Fruit fly (Drosophila melanogaster) S2 (cell line): Measurements from ENCODE around the gene CG43318.

Experiments
- CG8478 ChIP-seq: fragments of >200 bp; optimal IDR thresholded peaks from 2 replicates; lab custom pipeline; 2018
- CTCF ChIP-seq, 2 experiments: fragments of >200 bp; optimal IDR thresholded peaks; 2 replicates each; lab custom pipeline; 2018

The CG43318 gene

DNA sequence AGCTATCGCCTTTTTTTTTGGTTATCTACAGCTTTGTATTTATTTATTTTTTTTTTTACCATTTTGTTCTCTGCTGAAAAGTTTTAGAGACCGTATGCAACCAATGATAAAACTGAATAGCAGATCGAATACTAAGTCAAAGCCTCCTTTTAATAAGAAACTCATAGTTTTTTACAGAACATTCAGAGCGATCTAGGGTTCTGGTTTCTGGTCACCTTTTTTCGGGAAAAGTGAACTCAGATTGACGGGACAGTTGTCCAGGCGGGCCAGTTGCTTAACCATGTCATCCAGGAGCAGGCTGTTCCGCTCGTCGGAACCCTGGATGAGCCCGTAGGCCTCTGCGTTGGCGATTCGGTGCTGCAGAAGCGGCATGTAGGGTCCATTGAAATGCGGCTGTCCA, at the start of gene CG43318:
TSS of gene CG43318 (minus strand) at position 101 of the 400 bp plus-strand sequence.
- TF ChIP-seq CTCF (optimal IDR thresholded peaks at IDR 0.05; lab: Kevin White, UChicago) (no peak), CG8478 (lab: Kevin White, UChicago) (no peak)

- TF ChIP-seq CG8478 (lab: Kevin White, UChicago) (no peak), CTCF (optimal IDR thresholded peaks at IDR 0.05; lab: Kevin White, UChicago) (no peak)
Observed at dm6 chr3R:15875611-15876010, 42.4 kb upstream of the CG43318 start, which contains the start of gene CG31183. TSS of gene CG31183 (minus strand) at chr3R:15875939.

DNA sequence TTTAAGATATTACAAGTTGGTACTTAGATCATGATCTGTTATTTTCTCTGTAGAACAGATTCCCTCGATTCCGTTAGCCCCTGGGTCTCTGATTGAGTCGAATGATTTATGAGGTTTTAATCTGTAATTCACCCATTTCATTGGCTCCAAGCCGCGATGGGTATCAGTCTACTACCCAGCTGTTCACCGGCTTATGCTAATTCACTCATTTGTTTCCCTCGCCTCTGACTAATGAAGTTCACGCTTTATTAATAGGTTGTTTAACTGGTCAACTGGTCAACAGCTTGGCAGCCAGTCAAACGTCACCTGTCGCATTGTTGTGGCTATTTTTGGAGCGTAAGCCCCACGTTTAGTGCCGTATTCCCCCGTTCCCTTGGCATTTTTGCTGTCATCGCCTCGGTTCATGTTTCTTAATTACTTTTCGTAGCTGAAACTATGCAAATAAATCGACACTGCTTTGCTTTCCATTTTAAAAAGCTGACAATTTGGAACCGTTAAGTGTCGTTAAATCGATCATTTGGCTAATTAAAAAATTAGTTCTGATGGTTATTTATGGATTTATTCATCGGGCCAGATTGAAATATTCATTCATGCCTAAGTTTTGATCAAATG, 39.7 kb upstream of the CG43318 start:
- TF ChIP-seq CG8478 (lab: Kevin White, UChicago): no peak
- TF ChIP-seq CTCF (optimal IDR thresholded peaks at IDR 0.05; lab: Kevin White, UChicago): no peak

DNA sequence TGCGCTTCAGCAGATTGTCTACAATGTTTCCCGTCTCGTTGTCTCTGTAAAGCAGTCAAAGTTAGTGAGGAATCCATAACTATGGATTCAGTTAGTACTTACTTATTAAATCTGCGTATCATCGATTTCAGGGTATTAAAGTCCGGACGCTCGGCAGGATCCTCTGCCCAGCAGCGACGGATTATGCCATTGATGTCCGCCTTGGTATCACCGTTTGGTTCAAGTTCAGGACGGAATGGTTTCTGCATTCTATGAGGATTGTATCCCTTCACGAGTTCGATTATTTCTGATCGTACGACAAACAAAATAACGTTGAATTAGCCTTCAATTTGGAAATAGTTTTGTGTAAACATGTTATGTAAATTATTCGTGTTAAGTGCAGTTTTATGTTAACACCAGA, 26.7 kb upstream of the CG43318 start, which contains the start of gene CG9632:
TSS of gene CG9632 (plus strand) at position 301 of the 400 bp plus-strand sequence.
- TF ChIP-seq CTCF (optimal IDR thresholded peaks at IDR 0.05; lab: Kevin White, UChicago) (no peak), CG8478 (lab: Kevin White, UChicago) (no peak)

DNA sequence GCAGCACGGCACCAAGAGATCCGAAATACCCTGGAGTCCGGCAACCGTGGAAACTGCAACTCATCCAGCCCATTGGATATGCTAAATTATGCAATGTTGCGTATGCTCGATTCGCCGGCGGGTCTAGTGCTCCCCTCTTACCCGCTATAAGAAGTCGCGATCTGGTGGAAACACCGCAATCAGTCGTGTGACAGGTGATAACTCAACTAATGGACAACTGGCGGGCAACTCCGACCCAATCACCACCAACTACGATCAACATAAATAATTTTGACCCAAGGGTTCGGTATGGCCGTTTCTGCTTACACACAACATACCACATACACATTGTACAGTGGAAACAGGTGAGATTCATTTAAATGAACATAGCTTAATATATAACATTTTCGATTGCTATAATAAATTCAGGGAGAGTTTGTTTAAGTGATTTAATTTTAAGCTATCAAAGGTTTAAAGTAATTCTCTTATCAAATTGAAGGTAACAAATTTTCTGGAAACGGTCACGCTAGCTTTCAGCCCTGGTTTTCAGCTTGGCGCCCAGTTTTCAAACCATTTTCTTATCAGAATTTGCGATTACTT, 24.0 kb upstream of the CG43318 start, which contains the start of gene Hmt-1:
TSS of gene Hmt-1 (minus strand) at position 282 of the 579 bp plus-strand sequence.
- TF ChIP-seq CTCF (optimal IDR thresholded peaks at IDR 0.05; lab: Kevin White, UChicago) (no peak), CG8478 (lab: Kevin White, UChicago) (no peak)

DNA sequence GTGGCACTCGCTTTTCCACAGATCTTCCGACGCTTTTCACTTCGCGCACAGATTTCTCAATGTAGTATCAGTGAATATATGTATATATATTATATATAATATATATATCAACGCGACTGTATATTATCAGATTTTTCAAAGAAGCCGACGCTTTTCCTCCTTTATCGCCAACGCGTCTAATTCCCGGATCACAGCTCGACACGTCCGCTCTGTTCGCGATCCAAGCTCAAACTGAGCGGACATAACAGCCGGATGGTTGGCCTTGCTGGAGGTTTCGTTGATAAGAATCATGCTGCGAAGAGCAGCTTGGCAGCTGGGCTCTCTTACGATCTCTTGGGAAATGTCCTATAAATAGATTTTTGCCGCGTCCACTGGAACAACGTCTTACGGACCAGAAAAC, 20.1 kb upstream of the CG43318 start, which contains the start of gene cv-d:
TSS of gene cv-d (minus strand) at position 235 of the 400 bp plus-strand sequence.
- no peak for TF ChIP-seq CG8478 (lab: Kevin White, UChicago)
- TF ChIP-seq CTCF (optimal IDR thresholded peaks at IDR 0.05; lab: Kevin White, UChicago): no peak

dm6 chr3R:15851912-15852311, 18.7 kb upstream of the CG43318 start:
- TF ChIP-seq CG8478 (lab: Kevin White, UChicago): no peak
- no peak for TF ChIP-seq CTCF (optimal IDR thresholded peaks at IDR 0.05; lab: Kevin White, UChicago)

DNA sequence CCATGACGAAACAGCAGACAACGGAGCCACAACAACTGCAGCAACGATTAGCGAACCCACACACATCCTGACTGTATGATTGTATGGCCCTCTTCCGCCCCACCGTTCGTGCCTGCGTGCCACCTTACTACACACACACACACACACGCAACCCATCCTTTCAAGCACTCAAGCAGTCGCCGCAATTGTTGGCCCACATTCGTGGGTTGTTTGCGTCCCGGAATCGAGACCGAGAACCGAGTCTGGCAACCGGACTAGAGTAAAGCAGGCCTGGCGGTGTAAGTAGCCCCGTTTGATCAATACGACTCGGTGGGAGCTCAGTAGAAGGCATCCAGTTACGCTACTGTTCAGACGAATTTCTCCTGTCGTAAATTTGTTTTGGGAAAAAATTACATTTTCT, 13.0 kb upstream of the CG43318 start, which contains the start of gene CG4546:
TSS of gene CG4546 (plus strand) at position 301 of the 400 bp plus-strand sequence.
- no peak for TF ChIP-seq CG8478 (lab: Kevin White, UChicago)

- no peak for TF ChIP-seq CTCF (optimal IDR thresholded peaks at IDR 0.05; lab: Kevin White, UChicago)
- TF ChIP-seq CG8478 (lab: Kevin White, UChicago): no peak
Observed at dm6 chr3R:15839294-15839693, 6.1 kb upstream of the CG43318 start, which contains the start of gene Pbp45. TSS of gene Pbp45 (minus strand) at chr3R:15839515.

DNA sequence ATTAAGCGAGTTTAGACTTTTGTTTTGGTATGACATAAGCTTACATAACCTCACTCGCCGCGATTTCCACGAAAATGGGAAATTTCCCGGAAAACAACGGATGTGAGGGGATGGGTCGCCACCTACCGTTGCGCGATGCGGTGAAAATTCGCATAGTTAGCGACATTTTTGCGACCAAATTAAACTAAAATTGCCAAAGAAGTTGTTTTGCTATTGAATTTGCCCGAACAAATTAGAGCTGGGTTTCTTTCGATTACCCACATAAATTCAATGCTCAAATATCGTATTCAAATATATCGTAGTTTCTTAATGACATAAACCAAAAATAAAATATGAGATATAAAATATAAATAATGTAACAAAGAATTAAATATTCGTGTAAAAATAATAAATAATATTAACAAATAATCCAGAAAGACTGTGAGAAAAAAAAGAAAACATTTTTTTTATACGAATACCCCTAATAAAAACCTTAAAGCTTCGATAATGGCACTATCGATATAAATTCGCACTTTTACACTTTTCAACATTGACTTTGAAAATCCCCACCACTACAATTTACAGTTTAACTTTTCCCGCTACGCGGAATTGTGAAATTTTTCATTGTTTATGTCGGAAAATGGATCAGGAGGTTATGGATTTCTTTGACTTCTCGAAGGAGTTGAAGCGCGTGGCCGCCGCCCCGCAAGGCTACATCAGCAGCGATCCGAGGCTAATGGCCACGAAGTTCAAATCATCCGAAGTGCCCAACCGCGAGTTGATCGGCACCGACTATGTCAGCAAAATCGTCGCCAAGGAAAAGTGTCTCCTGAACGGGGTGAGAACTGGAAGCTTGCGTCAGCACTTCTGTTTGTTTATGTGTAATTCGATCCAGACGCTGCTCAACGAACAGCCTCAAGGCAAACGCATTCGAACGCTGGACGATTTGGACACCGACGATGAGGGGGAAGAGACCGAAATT, 3.9 kb upstream of the CG43318 start, which contains the start of the genes ND-23 and spn-E:
TSS of gene ND-23 (minus strand) at position 254 of the 961 bp plus-strand sequence.
TSS of gene spn-E (plus strand) at position 556 of the 961 bp plus-strand sequence.
- no peak for TF ChIP-seq CG8478 (lab: Kevin White, UChicago)

DNA sequence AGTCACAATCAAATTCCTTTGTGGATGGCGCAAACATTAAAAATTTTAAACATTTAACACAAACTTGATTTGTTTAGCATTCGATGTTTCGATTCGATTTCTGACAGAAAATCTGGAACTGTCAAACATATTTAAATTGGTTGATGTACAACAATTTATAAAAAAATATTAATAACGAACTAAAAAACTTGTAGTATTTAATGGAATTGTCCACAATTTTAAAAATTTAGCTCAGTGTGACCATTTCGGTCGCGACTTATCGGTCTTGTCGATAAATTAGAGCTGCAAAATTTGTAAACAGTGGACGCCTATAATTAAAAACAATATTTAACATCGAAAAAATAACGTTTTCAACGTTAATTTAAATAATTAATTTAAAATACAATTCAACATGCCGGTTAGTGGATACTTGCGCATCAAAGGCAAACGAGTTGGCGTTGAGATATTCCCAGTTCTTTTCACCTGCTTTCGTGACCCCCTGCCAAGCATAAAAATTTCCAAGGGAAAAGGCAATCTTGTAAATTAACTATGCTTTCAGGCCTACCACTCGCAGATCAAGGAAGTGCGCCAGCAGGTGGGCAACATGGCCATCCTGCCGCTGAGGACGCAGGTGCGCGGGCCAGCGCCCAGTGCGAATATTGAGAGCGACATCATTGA, 1.3 kb upstream of the CG43318 start, which contains the start of the genes CG43317 and Arpc3A:
TSS of gene CG43317 (minus strand) at position 51 of the 657 bp plus-strand sequence.
TSS of gene Arpc3A (plus strand) at position 274 of the 657 bp plus-strand sequence.
- no peak for TF ChIP-seq CG8478 (lab: Kevin White, UChicago)
- TF ChIP-seq CTCF (optimal IDR thresholded peaks at IDR 0.05; lab: Kevin White, UChicago): no peak

- TF ChIP-seq CTCF (optimal IDR thresholded peaks at IDR 0.05; lab: Kevin White, UChicago): no peak
- no peak for TF ChIP-seq CG8478 (lab: Kevin White, UChicago)
Observed at dm6 chr3R:15832525-15832924, 707 bp downstream of the CG43318 start, which contains the start of gene rec. TSS of gene rec (minus strand) at chr3R:15832632.

DNA sequence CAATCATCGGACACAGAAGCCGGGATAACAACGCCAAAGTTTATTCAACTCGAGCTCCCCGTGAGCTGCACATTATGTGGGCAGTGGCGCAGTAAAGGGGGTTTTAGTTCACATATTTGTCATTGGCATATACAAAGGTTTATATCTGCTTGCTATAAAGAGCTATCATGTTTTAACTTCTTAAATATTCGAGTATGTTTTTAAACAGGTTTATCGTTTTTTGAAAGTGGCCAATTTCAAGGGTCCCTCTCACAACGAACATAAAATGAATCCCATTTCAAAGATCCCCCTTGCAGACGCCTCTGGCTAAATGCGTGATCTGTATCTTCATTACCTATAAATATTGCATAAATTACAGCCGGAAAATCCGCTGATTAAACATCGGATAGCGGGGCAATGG, 5.7 kb downstream of the CG43318 start:
- no peak for TF ChIP-seq CTCF (optimal IDR thresholded peaks at IDR 0.05; lab: Kevin White, UChicago)

DNA sequence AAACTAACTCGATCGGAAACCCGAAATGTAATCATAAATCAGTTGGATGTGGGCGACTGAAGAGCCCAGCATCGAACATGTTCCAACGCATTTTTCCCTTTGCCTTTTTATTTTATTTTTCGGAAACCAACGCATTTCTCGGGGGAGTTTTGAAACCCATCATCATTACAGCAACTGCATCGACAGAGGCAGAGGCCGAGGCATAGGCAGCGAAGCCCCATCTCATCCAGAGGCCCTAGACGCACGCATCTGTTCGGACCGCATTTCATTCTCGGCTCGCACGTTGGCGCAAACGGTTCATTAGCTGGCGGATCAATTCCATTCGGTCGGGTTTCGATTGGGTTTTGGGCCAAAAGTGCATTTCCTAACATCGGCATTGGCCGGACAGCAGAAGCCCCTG, 7.7 kb downstream of the CG43318 start, which contains the start of gene CG4576:
TSS of gene CG4576 (plus strand) at position 227 of the 400 bp plus-strand sequence.
- TF ChIP-seq CTCF (optimal IDR thresholded peaks at IDR 0.05; lab: Kevin White, UChicago): no peak
- TF ChIP-seq CG8478 (lab: Kevin White, UChicago): no peak
